Worm (Caenorhabditis elegans) whole organism, L4 larva: ENCODE measurements around the gene ndub-2.
A peak's percentile ranks its signal among the peaks of the same experiment; 100 is the strongest.

Experiments used
- F26F4.8 ChIP-seq: fragments of 200-800 bp; sonication (Bioruptor generic); conservative IDR thresholded peaks from 2 replicates; pipeline ENCODE4 v1.3.6; 2022; ENCODE audit warnings: missing genetic modification characterization, missing compliant biosample characterization
- F37D6.2 ChIP-seq: sonication (generic microtip); optimal IDR thresholded peaks from 2 replicates; lab custom pipeline; 2016; ENCODE audit warnings: mild to moderate bottlenecking, missing genetic modification characterization, missing compliant biosample characterization
- F44E2.7 ChIP-seq: fragments of 200-800 bp; sonication (Bioruptor generic); IDR thresholded peaks from 2 replicates; pipeline ENCODE4 v2.1.2; 2022; ENCODE audit warnings: missing genetic modification characterization, missing compliant biosample characterization
- Y105C5A.15 ChIP-seq: fragments of 200-800 bp; sonication (Bioruptor generic); IDR thresholded peaks from 2 replicates; pipeline ENCODE4 v1.3.6; 2022; ENCODE audit warnings: missing genetic modification characterization, missing compliant biosample characterization
- Y48G9A.11 ChIP-seq: fragments of 200-800 bp; sonication (Bioruptor generic); IDR thresholded peaks from 2 replicates; pipeline ENCODE4 v1.3.6; 2022; ENCODE audit warnings: missing genetic modification reagents, missing genetic modification characterization, missing compliant biosample characterization
- Y5F2A.4 ChIP-seq: fragments of 200-800 bp; sonication (Bioruptor generic); optimal IDR thresholded peaks from 2 replicates; lab custom pipeline; 2018; ENCODE audit warnings: mild to moderate bottlenecking, missing genetic modification characterization, missing compliant biosample characterization
- ZK546.5 ChIP-seq, 2 experiments: sonication (generic microtip); optimal IDR thresholded peaks; 2 replicates each; lab custom pipeline; 2017; ENCODE audit warnings: missing biosample characterization in 2 of 2, missing genetic modification characterization in 2 of 2
- aha-1 ChIP-seq: fragments of 150-350 bp; peaks from one replicate; lab custom pipeline; 2014; ENCODE audit warnings: missing biosample characterization, missing genetic modification characterization
- aly-2 ChIP-seq: sonication (generic microtip); optimal IDR thresholded peaks from 2 replicates; lab custom pipeline; 2018; ENCODE audit warnings: missing biosample characterization, missing genetic modification characterization
- ceh-20 ChIP-seq: fragments of 200-800 bp; sonication (Bioruptor generic); IDR thresholded peaks from 2 replicates; pipeline ENCODE4 v1.3.6; 2022; ENCODE audit warnings: missing genetic modification reagents, missing genetic modification characterization, missing compliant biosample characterization
- ceh-44 ChIP-seq: fragments of 200-800 bp; sonication (Bioruptor generic); IDR thresholded peaks from 2 replicates; pipeline ENCODE4 v1.3.6; 2022; ENCODE audit warnings: missing genetic modification reagents, missing genetic modification characterization, missing compliant biosample characterization
- daf-12 ChIP-seq: fragments of 150-350 bp; optimal IDR thresholded peaks from 2 replicates; lab custom pipeline; 2014; ENCODE audit warnings: missing biosample characterization, missing genetic modification reagents, missing genetic modification characterization
- daf-19 ChIP-seq: fragments of 200-800 bp; sonication (Bioruptor generic); conservative IDR thresholded peaks from 2 replicates; pipeline ENCODE4 v1.3.6; 2022; ENCODE audit warnings: missing genetic modification characterization, missing compliant biosample characterization
- dmd-8 ChIP-seq: fragments of 200-800 bp; sonication (Bioruptor generic); IDR thresholded peaks from 2 replicates; pipeline ENCODE4 v1.3.6; 2022; ENCODE audit warnings: missing genetic modification characterization, missing compliant biosample characterization
- dmd-9 ChIP-seq: fragments of 200-800 bp; sonication (Bioruptor generic); IDR thresholded peaks from 2 replicates; pipeline ENCODE4 v1.3.6; 2022; ENCODE audit warnings: missing genetic modification reagents, missing genetic modification characterization, missing compliant biosample characterization
- dpl-1 ChIP-seq: fragments of 150-350 bp; optimal IDR thresholded peaks from 2 replicates; lab custom pipeline; 2014; ENCODE audit warnings: missing biosample characterization, missing genetic modification reagents, missing genetic modification characterization
- dve-1 ChIP-seq: sonication (generic microtip); optimal IDR thresholded peaks from 2 replicates; lab custom pipeline; 2017; ENCODE audit warnings: antibody characterized with exemption, mild to moderate bottlenecking, missing genetic modification characterization, missing compliant biosample characterization; ENCODE audit not compliant: insufficient read depth
- egl-27 ChIP-seq: sonication (generic microtip); optimal IDR thresholded peaks from 3 replicates; lab custom pipeline; 2017; ENCODE audit warnings: missing biosample characterization, missing genetic modification reagents, missing genetic modification characterization
- egl-43 ChIP-seq: fragments of 200-800 bp; sonication (Bioruptor generic); IDR thresholded peaks from 2 replicates; pipeline ENCODE4 v1.3.6; 2022; ENCODE audit warnings: missing genetic modification reagents, missing genetic modification characterization, missing compliant biosample characterization
- fkh-10 ChIP-seq: fragments of 150-350 bp; optimal IDR thresholded peaks from 2 replicates; lab custom pipeline; 2014; ENCODE audit warnings: missing biosample characterization, missing genetic modification reagents, missing genetic modification characterization
- gei-8 ChIP-seq: fragments of 200-800 bp; sonication (Bioruptor generic); optimal IDR thresholded peaks from 2 replicates; lab custom pipeline; 2018; ENCODE audit warnings: mild to moderate bottlenecking, missing genetic modification characterization, missing compliant biosample characterization
- hif-1 ChIP-seq, 2 experiments: sonication (generic microtip); optimal IDR thresholded peaks; 2 replicates each; lab custom pipeline; 2016 to 2017; ENCODE audit warnings: missing compliant biosample characterization in 2 of 2, missing genetic modification characterization in 2 of 2, missing genetic modification reagents in 2 of 2, missing genotype in 2 of 2, mild to moderate bottlenecking in 1 of 2
- hmg-1.1 ChIP-seq: fragments of 200-800 bp; sonication (Bioruptor generic); IDR thresholded peaks from 2 replicates; pipeline ENCODE4 v1.3.6; 2022; ENCODE audit warnings: missing genetic modification reagents, missing genetic modification characterization, missing compliant biosample characterization
- lin-39 ChIP-seq: fragments of 150-350 bp; optimal IDR thresholded peaks from 2 replicates; lab custom pipeline; 2014; ENCODE audit warnings: missing biosample characterization, missing genetic modification reagents, missing genetic modification characterization
- lsy-2 ChIP-seq, 2 experiments: fragments of 150-350 bp in 1 of 2; sonication (generic microtip) in 1 of 2; optimal IDR thresholded peaks; 2 replicates each; lab custom pipeline; 2014 to 2017; ENCODE audit warnings: missing biosample characterization in 2 of 2, missing genetic modification characterization in 2 of 2
- madf-5 ChIP-seq, 2 experiments: fragments of 200-800 bp; sonication (Bioruptor generic); IDR thresholded peaks; 2 replicates each; pipeline ENCODE4 v1.3.6; 2022; ENCODE audit warnings: missing compliant biosample characterization in 2 of 2, missing genetic modification characterization in 2 of 2
- mxl-2 ChIP-seq: fragments of 200-800 bp; sonication (Bioruptor generic); conservative IDR thresholded peaks from 2 replicates; pipeline ENCODE4 v1.3.6; 2022; ENCODE audit warnings: missing genetic modification reagents, missing genetic modification characterization, missing compliant biosample characterization
- mxl-3 ChIP-seq: fragments of 200-800 bp; sonication (Bioruptor generic); optimal IDR thresholded peaks from 2 replicates; lab custom pipeline; 2018; ENCODE audit warnings: mild to moderate bottlenecking, missing genetic modification characterization, missing compliant biosample characterization
- nhr-102 ChIP-seq: sonication (generic microtip); optimal IDR thresholded peaks from 2 replicates; lab custom pipeline; 2016; ENCODE audit warnings: mild to moderate bottlenecking, missing genetic modification characterization, moderate library complexity, missing compliant biosample characterization
- nhr-28 ChIP-seq: fragments of 150-350 bp; optimal IDR thresholded peaks from 2 replicates; lab custom pipeline; 2014; ENCODE audit warnings: missing biosample characterization, missing genetic modification characterization
- nhr-41 ChIP-seq: fragments of 200-800 bp; sonication (Bioruptor generic); IDR thresholded peaks from 2 replicates; pipeline ENCODE4 v1.3.6; 2022; ENCODE audit warnings: missing genetic modification reagents, missing genetic modification characterization, missing compliant biosample characterization
- nhr-48 ChIP-seq: sonication (generic microtip); optimal IDR thresholded peaks from 2 replicates; lab custom pipeline; 2016; ENCODE audit warnings: mild to moderate bottlenecking, missing genetic modification characterization, missing compliant biosample characterization
- nhr-76 ChIP-seq: fragments of 150-350 bp; optimal IDR thresholded peaks from 2 replicates; lab custom pipeline; 2014; ENCODE audit warnings: missing biosample characterization, missing genetic modification characterization
- pha-4 ChIP-seq, 2 experiments: fragments of 150-350 bp in 1 of 2; fragments of 200-800 bp in 1 of 2; sonication (Bioruptor generic) in 1 of 2; IDR thresholded peaks in 1 of 2; optimal IDR thresholded peaks in 1 of 2; 2 replicates each; pipeline versions ENCODE4 v1.3.6 to Lab custom; 2014 to 2022; ENCODE audit warnings: missing genetic modification characterization in 2 of 2, missing genetic modification reagents in 2 of 2, missing biosample characterization in 1 of 2, missing compliant biosample characterization in 1 of 2
- php-3 ChIP-seq: fragments of 200-800 bp; sonication (Bioruptor generic); IDR thresholded peaks from 2 replicates; pipeline ENCODE4 v1.3.6; 2022; ENCODE audit warnings: missing genetic modification reagents, missing genetic modification characterization, missing compliant biosample characterization
- rbr-2 ChIP-seq: sonication (generic microtip); optimal IDR thresholded peaks from 2 replicates; lab custom pipeline; 2016; ENCODE audit warnings: missing genotype, missing genetic modification characterization, missing compliant biosample characterization
- skn-1 ChIP-seq: fragments of 150-350 bp; optimal IDR thresholded peaks from 2 replicates; lab custom pipeline; 2014; ENCODE audit warnings: missing biosample characterization, missing genetic modification characterization
- unc-130 ChIP-seq: sonication (generic microtip); optimal IDR thresholded peaks from 2 replicates; lab custom pipeline; 2016; ENCODE audit warnings: missing genetic modification reagents, missing genetic modification characterization, missing compliant biosample characterization
- unc-62 ChIP-seq, 3 experiments: fragments of 150-350 bp in 1 of 3; sonication (generic microtip); optimal IDR thresholded peaks in 2 of 3; peaks in 1 of 3; 1 replicate in 1 of 3; 2 replicates in 2 of 3; lab custom pipeline; 2014 to 2017; ENCODE audit warnings: missing biosample characterization in 3 of 3, missing genetic modification characterization in 3 of 3, missing genetic modification reagents in 3 of 3, missing genotype in 1 of 3
- zag-1 ChIP-seq: fragments of 150-350 bp; optimal IDR thresholded peaks from 2 replicates; lab custom pipeline; 2014; ENCODE audit warnings: missing biosample characterization, missing genetic modification characterization
- zfp-3 ChIP-seq: fragments of 200-800 bp; sonication (Bioruptor generic); conservative IDR thresholded peaks from 2 replicates; pipeline ENCODE4 v1.3.6; 2022; ENCODE audit warnings: missing genetic modification reagents, missing genetic modification characterization, missing compliant biosample characterization
- zip-11 ChIP-seq: fragments of 200-800 bp; sonication (Bioruptor generic); IDR thresholded peaks from 2 replicates; pipeline ENCODE4 v1.3.6; 2022; ENCODE audit warnings: missing genetic modification characterization, missing compliant biosample characterization
- zip-2 ChIP-seq: fragments of 150-350 bp; optimal IDR thresholded peaks from 2 replicates; lab custom pipeline; 2014; ENCODE audit warnings: missing biosample characterization, missing genetic modification characterization
- ztf-11 ChIP-seq: fragments of 150-350 bp; optimal IDR thresholded peaks from 2 replicates; lab custom pipeline; 2014; ENCODE audit warnings: missing biosample characterization, missing genetic modification characterization

Gene ndub-2

ce11 chrII:8996064-8996463 is at the start of gene ndub-2:
ndub-2 (plus strand) TSS chrII:8996364.
- TF ChIP-seq zfp-3 (no peak), dve-1 (tag; lab: Kevin White, UChicago) (no peak), madf-5 (GFP tag; IDR thresholded peaks at IDR 0.05; lab: Robert Waterston, UW) (no peak), aly-2 (tag; lab: Kevin White, UChicago) (no peak), nhr-28 (tag; lab: Kevin White, UChicago) (no peak), lsy-2 (tag; optimal IDR thresholded peaks at IDR 0.05; lab: Kevin White, UChicago) (no peak), Y5F2A.4 (GFP tag; lab: Kevin White, UChicago) (no peak), nhr-41 (GFP tag; lab: Robert Waterston, UW) (no peak), F37D6.2 (tag; lab: Kevin White, UChicago) (no peak), ztf-11 (tag; lab: Kevin White, UChicago) (no peak), F26F4.8 (GFP tag; lab: Robert Waterston, UW) (no peak), dpl-1 (GFP tag; lab: Kevin White, UChicago) (no peak), mxl-2 (no peak)

DNA sequence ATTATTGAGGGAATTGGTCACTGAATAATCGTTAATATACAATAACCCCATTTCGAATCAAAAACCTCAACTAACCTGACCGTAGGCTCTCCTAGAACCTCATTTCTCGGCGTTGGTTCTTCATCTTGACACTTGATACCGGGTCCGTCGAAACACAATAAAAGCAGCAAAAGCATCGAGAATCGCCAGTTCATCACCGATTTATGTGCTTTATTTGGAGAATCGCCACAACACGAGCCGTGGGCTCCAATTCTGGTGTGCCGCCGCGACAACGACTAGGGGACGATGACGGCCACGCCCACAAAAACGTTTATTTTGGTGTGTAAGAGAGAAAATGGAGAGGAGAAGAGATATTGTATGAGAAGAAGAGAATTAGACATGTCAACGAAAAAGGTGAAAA is 48.8 kb upstream of the ndub-2 start, which contains the start of gene cutl-15:
TSS of gene cutl-15 (minus strand) at position 298 of the 400 bp plus-strand sequence.
- TF ChIP-seq mxl-3 (GFP tag; lab: Kevin White, UChicago): no peak
- TF ChIP-seq dve-1 (tag; lab: Kevin White, UChicago): no peak
- TF ChIP-seq unc-62 (GFP tag; optimal IDR thresholded peaks at IDR 0.05 in 1 of 2; lab: Kevin White, UChicago): peak in 1 of 2 experiments; percentile 25
- TF ChIP-seq unc-62 (tag; optimal IDR thresholded peaks at IDR 0.05; lab: Kevin White, UChicago): no peak
- TF ChIP-seq aha-1 (tag; lab: Kevin White, UChicago): peak; percentile 98

- TF ChIP-seq Y48G9A.11 (no peak), nhr-76 (tag; lab: Kevin White, UChicago) (no peak), fkh-10 (GFP tag; lab: Kevin White, UChicago) (no peak), lin-39 (tag; lab: Kevin White, UChicago) (no peak), F44E2.7 (no peak), egl-43 (no peak), daf-19 (GFP tag; lab: Robert Waterston, UW) (no peak), dmd-9 (GFP tag; lab: Robert Waterston, UW) (no peak), nhr-48 (tag; lab: Kevin White, UChicago) (no peak), Y105C5A.15 (GFP tag; lab: Robert Waterston, UW) (no peak), ceh-44 (GFP tag; lab: Robert Waterston, UW) (no peak), nhr-102 (tag; lab: Kevin White, UChicago) (no peak), skn-1 (no peak), nhr-28 (tag; lab: Kevin White, UChicago) (no peak), dmd-8 (no peak)
These were observed 47.5 kb upstream of the ndub-2 start for ce11 chrII:8948640-8949039.

- TF ChIP-seq Y105C5A.15 (GFP tag; lab: Robert Waterston, UW): no peak
- TF ChIP-seq unc-62 (GFP tag; optimal IDR thresholded peaks at IDR 0.05 in 1 of 2; lab: Kevin White, UChicago): peak in 1 of 2 experiments; percentile 97
- TF ChIP-seq unc-62 (tag; optimal IDR thresholded peaks at IDR 0.05; lab: Kevin White, UChicago): no peak
These were observed 44.9 kb upstream of the ndub-2 start for ce11 chrII:8951270-8951669.

- no peak for TF ChIP-seq egl-27 (tag; lab: Kevin White, UChicago)
- TF ChIP-seq zip-2: no peak
- no peak for TF ChIP-seq daf-12 (tag; lab: Kevin White, UChicago)
- TF ChIP-seq ceh-20 (GFP tag; lab: Robert Waterston, UW): no peak
- TF ChIP-seq hmg-1.1 (GFP tag; lab: Robert Waterston, UW): no peak
- no peak for TF ChIP-seq F37D6.2 (tag; lab: Kevin White, UChicago)
- TF ChIP-seq dmd-9 (GFP tag; lab: Robert Waterston, UW): no peak
- no peak for TF ChIP-seq dmd-8
- no peak for TF ChIP-seq unc-130
- no peak for TF ChIP-seq php-3 (GFP tag; lab: Robert Waterston, UW)
- TF ChIP-seq hif-1 (tag; optimal IDR thresholded peaks at IDR 0.05; lab: Kevin White, UChicago): no peak
- no peak for TF ChIP-seq ZK546.5 (tag; optimal IDR thresholded peaks at IDR 0.05; lab: Kevin White, UChicago)
- no peak for TF ChIP-seq pha-4 (GFP tag; IDR thresholded peaks at IDR 0.05; lab: Robert Waterston, UW)
- TF ChIP-seq pha-4 (tag; optimal IDR thresholded peaks at IDR 0.05; lab: Kevin White, UChicago): no peak
- no peak for TF ChIP-seq gei-8 (GFP tag; lab: Kevin White, UChicago)
- no peak for TF ChIP-seq zfp-3
- no peak for TF ChIP-seq zag-1 (tag; lab: Kevin White, UChicago)
- TF ChIP-seq rbr-2: no peak
- no peak for TF ChIP-seq zip-11
These were observed 42.5 kb upstream of the ndub-2 start for ce11 chrII:8953703-8954102.
